Worm (Caenorhabditis elegans) whole organism, young adult: ENCODE data around the gene Y71H2AL.4.
A peak's percentile ranks its signal among the peaks of the same experiment; 100 is the strongest.

Experiments used
- F23B12.7 ChIP-seq: sonication (generic microtip); optimal IDR thresholded peaks from 2 replicates; lab custom pipeline; 2017; ENCODE audit warnings: missing genetic modification characterization, mild to moderate bottlenecking, missing compliant biosample characterization, antibody characterized with exemption, moderate library complexity; ENCODE audit not compliant: insufficient read depth
- F33H1.4 ChIP-seq: fragments of 200-800 bp; sonication (Bioruptor generic); IDR thresholded peaks from 2 replicates; pipeline ENCODE4 v1.3.6; 2022; ENCODE audit warnings: missing genetic modification reagents, missing genetic modification characterization, missing compliant biosample characterization
- attf-5 ChIP-seq: fragments of 200-800 bp; sonication (Bioruptor generic); optimal IDR thresholded peaks from 2 replicates; lab custom pipeline; 2018; ENCODE audit warnings: mild to moderate bottlenecking, missing genetic modification characterization, missing compliant biosample characterization
- cebp-1 ChIP-seq, 2 experiments: fragments of 200-800 bp in 1 of 2; sonication (Bioruptor generic) in 1 of 2; sonication (generic microtip) in 1 of 2; IDR thresholded peaks in 1 of 2; optimal IDR thresholded peaks in 1 of 2; 2 replicates each; pipeline versions ENCODE4 v1.3.6 to Lab custom; 2017 to 2022; ENCODE audit warnings: missing compliant biosample characterization in 2 of 2, missing genetic modification characterization in 2 of 2, mild to moderate bottlenecking in 1 of 2, missing genetic modification reagents in 1 of 2, moderate library complexity in 1 of 2
- dpl-1 ChIP-seq: fragments of 150-350 bp; optimal IDR thresholded peaks from 2 replicates; lab custom pipeline; 2014; ENCODE audit warnings: missing biosample characterization, missing genetic modification reagents, missing genetic modification characterization
- ets-4 ChIP-seq: fragments of 200-800 bp; sonication (Bioruptor generic); optimal IDR thresholded peaks from 2 replicates; lab custom pipeline; 2018; ENCODE audit warnings: mild to moderate bottlenecking, missing genetic modification characterization, missing compliant biosample characterization
- nfyb-1 ChIP-seq: fragments of 200-800 bp; sonication (Bioruptor generic); IDR thresholded peaks from 2 replicates; pipeline ENCODE4 v1.3.6; 2022; ENCODE audit warnings: missing genetic modification reagents, missing genetic modification characterization, missing compliant biosample characterization
- pha-4 ChIP-seq: fragments of 150-350 bp; sonication (generic microtip); optimal IDR thresholded peaks from 2 replicates; lab custom pipeline; 2014; ENCODE audit warnings: missing biosample characterization, missing genetic modification reagents, missing genetic modification characterization

Gene Y71H2AL.4

ce11 chrIII:2733606-2734183 lies 47.5 kb downstream of the Y71H2AL.4 start, which contains the start of gene Y71H2AM.12 (continued):
- TF ChIP-seq F23B12.7 (tag; lab: Kevin White, UChicago) (no peak), nfyb-1 (GFP tag; lab: Robert Waterston, UW) (no peak), ets-4 (GFP tag; lab: Kevin White, UChicago) (peak; percentile 43), cebp-1 (GFP tag; IDR thresholded peaks at IDR 0.05; lab: Robert Waterston, UW) (no peak), cebp-1 (tag; optimal IDR thresholded peaks at IDR 0.05; lab: Kevin White, UChicago) (peak; percentile 38), pha-4 (no peak), attf-5 (GFP tag; lab: Kevin White, UChicago) (peak; percentile 59), dpl-1 (GFP tag; lab: Kevin White, UChicago) (no peak), F33H1.4 (GFP tag; lab: Robert Waterston, UW) (no peak)
- TF ChIP-seq, all 124 proteins: peak for 8
